Worm (Caenorhabditis elegans) whole organism, late embryonic: ENCODE data around the gene F19F10.14.

ENCODE experiments used
- ceh-19 ChIP-seq: fragments of 200-800 bp; sonication (Bioruptor generic); optimal IDR thresholded peaks from 2 replicates; lab custom pipeline; 2018; ENCODE audit warnings: mild to moderate bottlenecking, missing genetic modification characterization, missing compliant biosample characterization
- hlh-15 ChIP-seq: sonication (generic microtip); optimal IDR thresholded peaks from 2 replicates; lab custom pipeline; 2016; ENCODE audit warnings: missing genetic modification characterization, missing compliant biosample characterization
- nhr-11 ChIP-seq: fragments of 150-350 bp; optimal IDR thresholded peaks from 2 replicates; lab custom pipeline; 2014; ENCODE audit warnings: missing biosample characterization, missing genetic modification characterization
- pat-9 ChIP-seq: fragments of 200-800 bp; sonication (Bioruptor generic); optimal IDR thresholded peaks from 2 replicates; lab custom pipeline; 2018; ENCODE audit warnings: mild to moderate bottlenecking, missing genetic modification characterization, moderate library complexity, missing compliant biosample characterization
- pqm-1 ChIP-seq: sonication (generic microtip); optimal IDR thresholded peaks from 2 replicates; lab custom pipeline; 2016; ENCODE audit warnings: missing genetic modification characterization, missing compliant biosample characterization
- syd-9 ChIP-seq: sonication (generic microtip); optimal IDR thresholded peaks from 2 replicates; lab custom pipeline; 2016; ENCODE audit warnings: mild to moderate bottlenecking, missing genetic modification characterization, moderate library complexity, missing compliant biosample characterization

ce11 chrV:7598269-7598668, 27.4 kb upstream of the F19F10.14 start, which contains the start of gene C50E3.7:
- TF ChIP-seq pat-9 (no peak), pqm-1 (no peak), nhr-11 (tag; lab: Kevin White, UChicago) (no peak), ceh-19 (no peak), syd-9 (tag; lab: Kevin White, UChicago) (no peak), hlh-15 (tag; lab: Kevin White, UChicago) (no peak)
